Worm (Caenorhabditis elegans) whole organism, L1 larva: ENCODE results near the gene ech-3.

ENCODE experiments used
- elt-3 ChIP-seq, 6 experiments: fragments of 150-350 bp in 1 of 6; sonication (generic microtip); optimal IDR thresholded peaks; 2 replicates each; lab custom pipeline; 2017 to 2018; ENCODE audit warnings: missing biosample characterization in 6 of 6, missing genetic modification characterization in 6 of 6, inconsistent platforms in 1 of 6
- zip-4 ChIP-seq: fragments of 200-800 bp; sonication (Bioruptor generic); optimal IDR thresholded peaks from 2 replicates; lab custom pipeline; 2018; ENCODE audit warnings: mild to moderate bottlenecking, missing genetic modification characterization, moderate library complexity, missing compliant biosample characterization

DNA sequence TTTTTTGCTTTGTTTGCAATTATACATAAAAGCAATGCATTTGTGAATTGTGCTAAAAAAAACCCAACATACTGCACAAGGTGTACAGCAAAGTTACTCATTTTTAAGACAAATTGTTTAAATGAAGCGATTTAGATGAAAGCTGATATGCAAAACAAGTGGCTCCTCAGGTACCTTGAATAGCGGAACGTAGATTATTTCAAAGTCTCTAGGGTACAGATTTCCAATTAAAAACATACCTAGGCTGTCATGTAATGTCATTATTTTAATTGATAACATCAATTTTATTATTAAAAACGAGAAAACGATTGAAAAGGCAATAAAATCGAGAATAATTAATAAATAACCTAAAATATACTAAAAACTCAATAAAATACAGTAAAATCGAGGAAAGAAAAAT lies 40.1 kb downstream of the ech-3 start, which contains the start of gene str-139:
- TF ChIP-seq zip-4 (GFP tag; lab: Kevin White, UChicago) (no peak), elt-3 (tag; optimal IDR thresholded peaks at IDR 0.05; lab: Kevin White, UChicago) (no peak)
